Worm (Caenorhabditis elegans): ENCODE data around the gene adr-2.
A peak's percentile ranks its signal among the peaks of the same experiment; 100 is the strongest.

Gene adr-2

ce11 chrIII:7278491-7278890, 45.8 kb upstream of the adr-2 start (continued):
- TF ChIP-seq daf-16 (GFP tag; optimal IDR thresholded peaks at IDR 0.05) (peak; percentile 1 to 86), daf-16 (tag; optimal IDR thresholded peaks at IDR 0.05) (peak; percentile 85), nhr-111 (GFP tag; optimal IDR thresholded peaks at IDR 0.05) (no peak), rbr-2 (tag; optimal IDR thresholded peaks at IDR 0.05) (peak; percentile 66), F37D6.2 (tag; optimal IDR thresholded peaks at IDR 0.05) (peak; percentile 38), pqm-1 (tag; optimal IDR thresholded peaks at IDR 0.05) (peak; percentile 26), dmd-8 (GFP tag; IDR thresholded peaks at IDR 0.05) (no peak), ces-1 (GFP tag; optimal IDR thresholded peaks at IDR 0.05) (no peak), jun-1 (tag; optimal IDR thresholded peaks at IDR 0.05) (peak; percentile 60), lin-39 (tag; optimal IDR thresholded peaks at IDR 0.05) (no peak), snpc-4 (tag; optimal IDR thresholded peaks at IDR 0.05) (peak; percentile 96), hlh-11 (tag; optimal IDR thresholded peaks at IDR 0.05) (peak; percentile 61), daf-8 (GFP tag; IDR thresholded peaks at IDR 0.05) (no peak), lin-13 (GFP tag; optimal IDR thresholded peaks at IDR 0.05) (peak; percentile 56), T20F7.1 (GFP tag; optimal IDR thresholded peaks at IDR 0.05) (peak; percentile 87), skn-1 (tag; optimal IDR thresholded peaks at IDR 0.05) (no peak), hif-1 (tag; optimal IDR thresholded peaks at IDR 0.05) (peak in 1 of 2 experiments; percentile 61), tra-1 (GFP tag; IDR thresholded peaks at IDR 0.05) (peak; percentile 79; the same call in 1 of the 2 replicates), F26F4.8 (GFP tag; conservative IDR thresholded peaks at IDR 0.05) (0 out of 2 replicates have a peak, but pooled peaks have one; percentile 42), ceh-20 (GFP tag; IDR thresholded peaks at IDR 0.05) (0 out of 2 replicates have a peak, but pooled peaks have one; percentile 31), set-16 (GFP tag; IDR thresholded peaks at IDR 0.05) (no peak), hmg-1.1 (GFP tag; IDR thresholded peaks at IDR 0.05) (peak; percentile 75), nhr-41 (GFP tag; IDR thresholded peaks at IDR 0.05) (peak; percentile 56; the same call in 1 of the 2 replicates), madf-5 (GFP tag; IDR thresholded peaks at IDR 0.05) (no peak), nhr-10 (tag; optimal IDR thresholded peaks at IDR 0.05) (no peak), R02D3.7 (tag; optimal IDR thresholded peaks at IDR 0.05) (no peak), saeg-2 (GFP tag; IDR thresholded peaks at IDR 0.05) (no peak), zip-11 (GFP tag; IDR thresholded peaks at IDR 0.05) (no peak), lin-15B (tag; optimal IDR thresholded peaks at IDR 0.05) (no peak), hlh-30 (tag; optimal IDR thresholded peaks at IDR 0.05; ENCODE audit: insufficient read depth) (peak; percentile 60), dpl-1 (GFP tag; optimal IDR thresholded peaks at IDR 0.05) (peak; percentile 76), nhr-48 (tag; optimal IDR thresholded peaks at IDR 0.05) (peak; percentile 59), sdz-12 (GFP tag; optimal IDR thresholded peaks at IDR 0.05) (peak; percentile 74), Y48G9A.11 (GFP tag; IDR thresholded peaks at IDR 0.05) (no peak), D1046.2 (GFP tag; IDR thresholded peaks at IDR 0.05) (peak; percentile 45; the same call in 1 of the 2 replicates), aha-1 (tag) (peak; percentile 52), duxl-1 (tag; optimal IDR thresholded peaks at IDR 0.05; ENCODE audit: poor library complexity) (peak; percentile 72), nhr-76 (tag; optimal IDR thresholded peaks at IDR 0.05) (no peak), ceh-82 (tag; optimal IDR thresholded peaks at IDR 0.05) (no peak), fos-1 (tag; optimal IDR thresholded peaks at IDR 0.05) (no peak), arid-1 (GFP tag; conservative IDR thresholded peaks at IDR 0.05) (no peak), aly-2 (tag; optimal IDR thresholded peaks at IDR 0.05) (no peak), nhr-237 (tag; optimal IDR thresholded peaks at IDR 0.05) (no peak), zip-2 (tag; optimal IDR thresholded peaks at IDR 0.05) (peak; percentile 89), vab-7 (GFP tag; IDR thresholded peaks at IDR 0.05) (peak; percentile 63), mep-1 (tag; optimal IDR thresholded peaks at IDR 0.05) (peak; percentile 83), nhr-28 (tag; optimal IDR thresholded peaks at IDR 0.05) (peak; percentile 37), unc-130 (GFP tag; optimal IDR thresholded peaks at IDR 0.05) (no peak), nhr-11 (tag; optimal IDR thresholded peaks at IDR 0.05) (peak; percentile 72), lin-38 (GFP tag; IDR thresholded peaks at IDR 0.05) (peak; percentile 84), lin-1 (GFP tag; IDR thresholded peaks at IDR 0.05) (peak; percentile 84), unc-62 (GFP tag; optimal IDR thresholded peaks at IDR 0.05 in 1 of 2) (no peak), unc-62 (tag; optimal IDR thresholded peaks at IDR 0.05) (no peak)

All from whole organism, L4 larva.